Worm (Caenorhabditis elegans): Measurements from ENCODE around the gene srx-45.

The srx-45 gene

ce11 chrIII:9306596-9306995, at the start of gene srx-45:
Gene srx-45 (minus strand): TSS chrIII:9306696.
- TF ChIP-seq unc-39 (tag; optimal IDR thresholded peaks at IDR 0.05) (no peak), lsy-2 (tag; optimal IDR thresholded peaks at IDR 0.05) (no peak), nhr-12 (tag; optimal IDR thresholded peaks at IDR 0.05) (no peak), ceh-39 (tag; optimal IDR thresholded peaks at IDR 0.05) (no peak)

DNA sequence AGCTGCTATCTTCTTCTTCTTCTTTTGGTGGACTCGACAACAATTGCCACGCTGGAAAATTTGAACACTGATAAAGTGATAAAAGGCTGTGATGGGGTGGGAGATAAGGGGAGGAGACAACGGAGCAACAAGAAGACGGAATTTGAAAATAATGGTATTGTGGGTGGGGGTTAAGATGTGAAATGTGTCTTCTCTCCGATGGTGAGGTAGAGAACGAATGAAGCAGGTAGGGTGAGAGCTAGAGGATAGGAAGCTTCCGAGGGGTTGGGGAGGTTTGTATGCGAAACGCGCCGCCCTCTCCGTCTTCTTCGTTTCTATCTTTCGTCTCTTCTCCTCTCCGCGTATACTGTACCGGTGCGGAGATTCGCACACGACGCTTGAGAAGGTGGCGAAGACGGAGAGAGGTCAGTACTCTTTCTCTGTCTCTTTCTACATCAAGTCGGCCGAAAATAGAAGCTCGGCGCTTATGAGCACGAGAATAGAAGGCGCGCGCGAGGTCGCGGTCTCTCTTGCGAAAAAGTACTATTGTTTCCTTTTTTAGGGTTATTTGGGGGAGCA, 49.0 kb upstream of the srx-45 start, which contains the start of gene chtb-1:
TSS of gene chtb-1 (minus strand) at position 51 of the 558 bp plus-strand sequence.
- TF ChIP-seq unc-120 (tag; optimal IDR thresholded peaks at IDR 0.05; ENCODE audit: poor library complexity, severe bottlenecking) (no peak), unc-62 (GFP tag; optimal IDR thresholded peaks at IDR 0.05) (no peak), lin-32 (GFP tag; optimal IDR thresholded peaks at IDR 0.05) (no peak), M03D4.4 (tag; optimal IDR thresholded peaks at IDR 0.05) (no peak), flh-1 (GFP tag; optimal IDR thresholded peaks at IDR 0.05) (no peak), mep-1 (tag; optimal IDR thresholded peaks at IDR 0.05) (no peak), nhr-12 (tag; optimal IDR thresholded peaks at IDR 0.05) (no peak), elt-1 (tag; optimal IDR thresholded peaks at IDR 0.05; ENCODE audit: borderline replicate concordance, insufficient read depth) (no peak), snpc-4 (tag; optimal IDR thresholded peaks at IDR 0.05) (no peak), elt-3 (tag; optimal IDR thresholded peaks at IDR 0.05) (no peak), tbx-8 (GFP tag; optimal IDR thresholded peaks at IDR 0.05) (no peak), mab-5 (tag; optimal IDR thresholded peaks at IDR 0.05) (no peak), unc-39 (tag; optimal IDR thresholded peaks at IDR 0.05) (no peak), lsy-2 (tag; optimal IDR thresholded peaks at IDR 0.05) (no peak), blmp-1 (tag; optimal IDR thresholded peaks at IDR 0.05) (no peak), ham-2 (GFP tag; optimal IDR thresholded peaks at IDR 0.05) (no peak), bed-3 (GFP tag; optimal IDR thresholded peaks at IDR 0.05) (no peak), ces-1 (GFP tag; optimal IDR thresholded peaks at IDR 0.05) (no peak), pha-4 (tag; optimal IDR thresholded peaks at IDR 0.05) (no peak)

- TF ChIP-seq pha-4 (tag; optimal IDR thresholded peaks at IDR 0.05) = peak; percentile 34
- TF ChIP-seq flh-1 (GFP tag; optimal IDR thresholded peaks at IDR 0.05) = no peak
- TF ChIP-seq unc-39 (tag; optimal IDR thresholded peaks at IDR 0.05) = no peak
- TF ChIP-seq lin-32 (GFP tag; optimal IDR thresholded peaks at IDR 0.05) = no peak
Observed at ce11 chrIII:9353814-9354213, 47.3 kb upstream of the srx-45 start.

- peak; percentile 91 for TF ChIP-seq hlh-1 (tag; optimal IDR thresholded peaks at IDR 0.05)
- TF ChIP-seq unc-62 (GFP tag; optimal IDR thresholded peaks at IDR 0.05) = peak; percentile 24
- no peak for TF ChIP-seq blmp-1 (tag; optimal IDR thresholded peaks at IDR 0.05)
Observed at ce11 chrIII:9346722-9347121, 40.2 kb upstream of the srx-45 start.

- peak; percentile 99 for TF ChIP-seq hlh-1 (tag; optimal IDR thresholded peaks at IDR 0.05)
- TF ChIP-seq bed-3 (GFP tag; optimal IDR thresholded peaks at IDR 0.05) = no peak
- TF ChIP-seq nhr-237 (tag; optimal IDR thresholded peaks at IDR 0.05) = no peak
- no peak for TF ChIP-seq mls-2 (tag; optimal IDR thresholded peaks at IDR 0.05)
- no peak for TF ChIP-seq drap-1 (GFP tag; optimal IDR thresholded peaks at IDR 0.05)
- TF ChIP-seq tbx-8 (GFP tag; optimal IDR thresholded peaks at IDR 0.05) = no peak
- TF ChIP-seq ceh-43 (GFP tag; optimal IDR thresholded peaks at IDR 0.05) = no peak
- TF ChIP-seq lsy-2 (tag; optimal IDR thresholded peaks at IDR 0.05) = no peak
- TF ChIP-seq nhr-2 (tag; optimal IDR thresholded peaks at IDR 0.05) = no peak
- TF ChIP-seq snpc-4 (tag; optimal IDR thresholded peaks at IDR 0.05) = no peak
- no peak for TF ChIP-seq zip-8 (tag; optimal IDR thresholded peaks at IDR 0.05)
- no peak for TF ChIP-seq ztf-11 (tag; optimal IDR thresholded peaks at IDR 0.05)
- no peak for TF ChIP-seq mep-1 (tag; optimal IDR thresholded peaks at IDR 0.05)
- TF ChIP-seq elt-1 (tag; optimal IDR thresholded peaks at IDR 0.05; ENCODE audit: borderline replicate concordance, insufficient read depth) = no peak
- TF ChIP-seq unc-62 (GFP tag; optimal IDR thresholded peaks at IDR 0.05) = peak; percentile 98
Observed at ce11 chrIII:9346114-9346513, 39.6 kb upstream of the srx-45 start.

DNA sequence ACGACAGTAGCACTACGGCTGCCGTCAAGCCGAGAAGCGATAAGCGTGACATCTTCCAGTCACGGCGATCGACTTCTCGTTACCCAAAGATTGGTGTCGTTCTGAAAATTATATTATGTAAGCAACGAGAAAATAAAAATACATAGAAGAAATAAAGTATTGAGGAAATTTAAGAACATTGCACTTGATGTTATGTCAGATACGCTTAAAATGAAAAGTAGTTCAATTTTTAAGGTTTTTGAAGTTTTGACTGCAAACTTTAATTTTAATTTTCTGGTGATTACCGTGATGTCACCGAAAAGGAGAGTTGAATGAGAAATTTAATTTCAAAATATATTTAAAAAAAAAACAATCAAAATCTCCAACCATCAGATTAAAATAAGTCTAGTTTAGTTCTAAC, 37.9 kb upstream of the srx-45 start, which contains the start of gene emb-9:
TSS of gene emb-9 (minus strand) at position 101 of the 400 bp plus-strand sequence.
- TF ChIP-seq bed-3 (GFP tag; optimal IDR thresholded peaks at IDR 0.05) (no peak), sem-2 (GFP tag; optimal IDR thresholded peaks at IDR 0.05) (no peak)

Data from whole organism, mixed stage, embryonic.